Worm (Caenorhabditis elegans) whole organism, L2 larva: ENCODE data around the gene F58B3.4.

Experiments used
- lin-13 ChIP-seq: fragments of 150-350 bp; optimal IDR thresholded peaks from 2 replicates; lab custom pipeline; 2014; ENCODE audit warnings: missing biosample characterization, missing genetic modification reagents, missing genetic modification characterization
- lin-39 ChIP-seq: fragments of 150-350 bp; optimal IDR thresholded peaks from 2 replicates; lab custom pipeline; 2014; ENCODE audit warnings: missing biosample characterization, missing genetic modification reagents, missing genetic modification characterization
- mbf-1 ChIP-seq: sonication (generic microtip); optimal IDR thresholded peaks from 2 replicates; lab custom pipeline; 2017; ENCODE audit warnings: missing biosample characterization, missing genetic modification characterization
- nhr-10 ChIP-seq: sonication (generic microtip); optimal IDR thresholded peaks from 2 replicates; lab custom pipeline; 2017; ENCODE audit warnings: missing biosample characterization, missing genetic modification characterization
- nhr-12 ChIP-seq: fragments of 150-350 bp; optimal IDR thresholded peaks from 2 replicates; lab custom pipeline; 2014; ENCODE audit warnings: missing biosample characterization, missing genetic modification characterization
- nhr-6 ChIP-seq: fragments of 150-350 bp; optimal IDR thresholded peaks from 2 replicates; lab custom pipeline; 2014; ENCODE audit warnings: missing biosample characterization, missing genetic modification characterization
- skn-1 ChIP-seq: sonication (generic microtip); optimal IDR thresholded peaks from 2 replicates; lab custom pipeline; 2017; ENCODE audit warnings: missing biosample characterization, missing genetic modification characterization
- snpc-4 ChIP-seq: fragments of 150-350 bp; optimal IDR thresholded peaks from 2 replicates; lab custom pipeline; 2014; ENCODE audit warnings: missing biosample characterization, missing genetic modification characterization
- unc-62 ChIP-seq: fragments of 150-350 bp; optimal IDR thresholded peaks from 2 replicates; lab custom pipeline; 2014; ENCODE audit warnings: missing biosample characterization, missing genetic modification reagents, missing genetic modification characterization

- TF ChIP-seq lin-39 (no peak), mbf-1 (no peak), nhr-10 (no peak), nhr-6 (tag; lab: Kevin White, UChicago) (no peak), nhr-12 (tag; lab: Kevin White, UChicago) (no peak), unc-62 (GFP tag; lab: Kevin White, UChicago) (no peak), skn-1 (tag; lab: Kevin White, UChicago) (no peak), lin-13 (no peak), snpc-4 (tag; lab: Kevin White, UChicago) (no peak)
These were observed 9.3 kb upstream of the F58B3.4 start, which contains the start of gene ttr-50 for ce11 chrIV:11640915-11641314.
